Fruit fly (Drosophila melanogaster) whole organism, wandering third instar larva: ENCODE results near the gene CG43630.

Experiments
- Abd-B ChIP-seq: fragments of >200 bp; optimal IDR thresholded peaks from 2 replicates; lab custom pipeline; 2017; ENCODE audit warnings: missing biosample characterization, missing genetic modification characterization
- CG32264 ChIP-seq: fragments of 200-800 bp; sonication (Bioruptor generic); optimal IDR thresholded peaks from 2 replicates; lab custom pipeline; 2016; ENCODE audit warnings: missing biosample characterization, missing genetic modification characterization
- CG9705 ChIP-seq: fragments of 200-800 bp; sonication (Bioruptor generic); optimal IDR thresholded peaks from 2 replicates; lab custom pipeline; 2018; ENCODE audit warnings: missing biosample characterization, mild to moderate bottlenecking, missing genetic modification characterization
- CrebA ChIP-seq: fragments of 200-800 bp; sonication (Bioruptor generic); optimal IDR thresholded peaks from 2 replicates; lab custom pipeline; 2016; ENCODE audit warnings: missing biosample characterization, mild to moderate bottlenecking, missing genetic modification characterization, borderline replicate concordance
- Dfd ChIP-seq: fragments of >200 bp; optimal IDR thresholded peaks from 2 replicates; lab custom pipeline; 2017; ENCODE audit warnings: missing biosample characterization, missing genetic modification characterization
- Dif ChIP-seq: fragments of 200-275, 200-300 bp; sonication (Bioruptor generic); optimal IDR thresholded peaks from 2 replicates; lab custom pipeline; 2018; ENCODE audit warnings: missing biosample characterization, missing genetic modification characterization; ENCODE audit not compliant: partially characterized antibody
- GATAd ChIP-seq: sonication (Bioruptor generic); optimal IDR thresholded peaks from 2 replicates; lab custom pipeline; 2016; ENCODE audit warnings: missing biosample characterization, missing genetic modification characterization
- HLH106 ChIP-seq: fragments of 200-800 bp; optimal IDR thresholded peaks from 3 replicates; lab custom pipeline; 2019; ENCODE audit warnings: missing biosample characterization, mild to moderate bottlenecking, missing genetic modification characterization, moderate library complexity
- Hnf4 ChIP-seq: fragments of 200-800 bp; sonication (Bioruptor generic); optimal IDR thresholded peaks from 2 replicates; lab custom pipeline; 2016; ENCODE audit warnings: missing biosample characterization, mild to moderate bottlenecking, missing genetic modification characterization
- Hr78 ChIP-seq: fragments of >200 bp; optimal IDR thresholded peaks from 2 replicates; lab custom pipeline; 2017; ENCODE audit warnings: missing biosample characterization, missing genetic modification characterization
- Hr83 ChIP-seq: fragments of 200-300 bp; sonication (Bioruptor generic); optimal IDR thresholded peaks from 2 replicates; lab custom pipeline; 2016; ENCODE audit warnings: missing biosample characterization, mild to moderate bottlenecking, missing genetic modification characterization, moderate library complexity; ENCODE audit not compliant: poor library complexity, severe bottlenecking
- Jra ChIP-seq: sonication (Bioruptor generic); optimal IDR thresholded peaks from 2 replicates; lab custom pipeline; 2016; ENCODE audit warnings: missing biosample characterization, missing genetic modification characterization
- Mio ChIP-seq: sonication (Bioruptor generic); optimal IDR thresholded peaks from 2 replicates; lab custom pipeline; 2016; ENCODE audit warnings: missing biosample characterization, missing genetic modification characterization
- Myc ChIP-seq: fragments of >200 bp; optimal IDR thresholded peaks from 2 replicates; lab custom pipeline; 2017
- N ChIP-seq: fragments of >200 bp; optimal IDR thresholded peaks from 2 replicates; lab custom pipeline; 2018; ENCODE audit warnings: missing biosample characterization, missing external identifiers, missing genetic modification characterization
- OdsH ChIP-seq: fragments of 200-800 bp; sonication (Bioruptor generic); optimal IDR thresholded peaks from 2 replicates; lab custom pipeline; 2016; ENCODE audit warnings: missing biosample characterization, mild to moderate bottlenecking, missing genetic modification characterization
- Rel ChIP-seq, 2 experiments: fragments of 200-800 bp; sonication (Bioruptor generic) in 1 of 2; optimal IDR thresholded peaks; 2 replicates in 1 of 2; 3 replicates in 1 of 2; lab custom pipeline; 2016 to 2019; ENCODE audit warnings: mild to moderate bottlenecking in 2 of 2, missing biosample characterization in 2 of 2, missing genetic modification characterization in 2 of 2, moderate library complexity in 1 of 2
- Sp1 ChIP-seq: fragments of 200-800 bp; sonication (Bioruptor generic); optimal IDR thresholded peaks from 3 replicates; lab custom pipeline; 2019; ENCODE audit warnings: missing biosample characterization, mild to moderate bottlenecking, missing genetic modification characterization, moderate library complexity
- Vsx2 ChIP-seq: fragments of 200-300, 225-300 bp; sonication (Bioruptor generic); optimal IDR thresholded peaks from 2 replicates; lab custom pipeline; 2018; ENCODE audit warnings: missing biosample characterization, missing genetic modification characterization; ENCODE audit not compliant: partially characterized antibody
- br ChIP-seq: fragments of 200-800 bp; sonication (Bioruptor generic); optimal IDR thresholded peaks from 2 replicates; lab custom pipeline; 2016; ENCODE audit warnings: missing biosample characterization, missing genetic modification characterization
- brk ChIP-seq: fragments of 200-800 bp; sonication (Bioruptor generic); optimal IDR thresholded peaks from 2 replicates; lab custom pipeline; 2016; ENCODE audit warnings: missing biosample characterization, mild to moderate bottlenecking, missing genetic modification characterization
- dl ChIP-seq, 2 experiments: fragments of 175-275, 200-275 bp in 1 of 2; fragments of 200-275 bp in 1 of 2; sonication (Bioruptor generic); optimal IDR thresholded peaks; lab custom pipeline; 2018; ENCODE audit warnings: mild to moderate bottlenecking in 2 of 2, missing biosample characterization in 2 of 2, missing genetic modification characterization in 2 of 2, moderate library complexity in 2 of 2; ENCODE audit not compliant: partially characterized antibody in 2 of 2, insufficient read depth in 1 of 2
- dmrt93B ChIP-seq: fragments of 200-800 bp; sonication (Bioruptor generic); optimal IDR thresholded peaks from 2 replicates; lab custom pipeline; 2018; ENCODE audit warnings: missing biosample characterization, mild to moderate bottlenecking, missing genetic modification characterization
- dsf ChIP-seq: sonication (Bioruptor generic); optimal IDR thresholded peaks from 2 replicates; lab custom pipeline; 2016; ENCODE audit warnings: missing biosample characterization, missing genetic modification characterization, borderline replicate concordance
- ey ChIP-seq: fragments of 200-800 bp; sonication (Bioruptor generic); optimal IDR thresholded peaks from 2 replicates; lab custom pipeline; 2016; ENCODE audit warnings: missing biosample characterization, missing genetic modification characterization
- foxo ChIP-seq, 2 experiments: fragments of 200-800 bp; sonication (Bioruptor generic); optimal IDR thresholded peaks; 2 replicates in 1 of 2; 3 replicates in 1 of 2; lab custom pipeline; 2016 to 2017; ENCODE audit warnings: missing biosample characterization in 2 of 2, missing genetic modification characterization in 2 of 2
- fru ChIP-seq: fragments of 200-800 bp; sonication (Bioruptor generic); optimal IDR thresholded peaks from 3 replicates; lab custom pipeline; 2016; ENCODE audit warnings: missing biosample characterization, mild to moderate bottlenecking, missing genetic modification characterization
- h ChIP-seq: fragments of 200-800 bp; sonication (Bioruptor generic); optimal IDR thresholded peaks from 3 replicates; lab custom pipeline; 2016; ENCODE audit warnings: missing biosample characterization, mild to moderate bottlenecking, missing genetic modification characterization
- jim ChIP-seq: fragments of 175-275, 200-325 bp; sonication (Bioruptor generic); optimal IDR thresholded peaks from 2 replicates; lab custom pipeline; 2016; ENCODE audit warnings: missing biosample characterization, mild to moderate bottlenecking, missing genetic modification characterization
- lola ChIP-seq: fragments of >200 bp; optimal IDR thresholded peaks from 2 replicates; lab custom pipeline; 2017; ENCODE audit warnings: missing biosample characterization, missing genetic modification characterization
- pan ChIP-seq: fragments of >200 bp; optimal IDR thresholded peaks from 2 replicates; lab custom pipeline; 2017
- psq ChIP-seq: fragments of 200-800 bp; sonication (Bioruptor generic); optimal IDR thresholded peaks from 3 replicates; lab custom pipeline; 2017; ENCODE audit warnings: missing biosample characterization, mild to moderate bottlenecking, missing genetic modification characterization, moderate library complexity
- rgr ChIP-seq: fragments of 200-800 bp; sonication (Bioruptor generic); optimal IDR thresholded peaks from 3 replicates; lab custom pipeline; 2016; ENCODE audit warnings: missing biosample characterization, mild to moderate bottlenecking, missing genetic modification characterization
- sage ChIP-seq: fragments of 200-800 bp; sonication (Bioruptor generic); optimal IDR thresholded peaks from 2 replicates; lab custom pipeline; 2016; ENCODE audit warnings: missing biosample characterization, mild to moderate bottlenecking, missing genetic modification characterization
- sv ChIP-seq: fragments of 200-800 bp; sonication (Bioruptor generic); optimal IDR thresholded peaks from 3 replicates; lab custom pipeline; 2016; ENCODE audit warnings: missing biosample characterization, missing genetic modification characterization
- tai ChIP-seq: sonication (Bioruptor generic); optimal IDR thresholded peaks from 2 replicates; lab custom pipeline; 2016; ENCODE audit warnings: missing biosample characterization, missing genetic modification characterization
- usp ChIP-seq: fragments of >200 bp; optimal IDR thresholded peaks from 2 replicates; lab custom pipeline; 2017; ENCODE audit warnings: missing biosample characterization, missing genetic modification characterization
- woc ChIP-seq: sonication (Bioruptor generic); optimal IDR thresholded peaks from 2 replicates; lab custom pipeline; 2016; ENCODE audit warnings: missing biosample characterization, mild to moderate bottlenecking, missing genetic modification characterization

The CG43630 gene

dm6 chr3R:12718536-12719033 is 42.5 kb upstream of the CG43630 start:
- no peak for TF ChIP-seq fru (GFP tag; lab: Kevin White, UChicago)
- TF ChIP-seq Myc (lab: Kevin White, UChicago): no peak
- no peak for TF ChIP-seq h (GFP tag; lab: Kevin White, UChicago)
- TF ChIP-seq dsf (GFP tag; lab: Kevin White, UChicago): no peak
- no peak for TF ChIP-seq Hr83 (GFP tag; lab: Kevin White, UChicago)
- TF ChIP-seq Rel (GFP tag; optimal IDR thresholded peaks at IDR 0.05; lab: Kevin White, UChicago): no peak
- TF ChIP-seq Rel (tag; optimal IDR thresholded peaks at IDR 0.05; lab: Kevin White, UChicago): no peak
- TF ChIP-seq N (GFP tag; lab: Kevin White, UChicago): no peak
- no peak for TF ChIP-seq foxo (GFP tag; optimal IDR thresholded peaks at IDR 0.05; lab: Kevin White, UChicago)
- no peak for TF ChIP-seq sage (GFP tag; lab: Kevin White, UChicago)
- no peak for TF ChIP-seq Hnf4
- TF ChIP-seq br (GFP tag; lab: Kevin White, UChicago): no peak
- TF ChIP-seq Dif (GFP tag; lab: Kevin White, UChicago): no peak
- no peak for TF ChIP-seq HLH106 (tag; lab: Kevin White, UChicago)
- TF ChIP-seq Jra (GFP tag; lab: Kevin White, UChicago): no peak
- no peak for TF ChIP-seq Hr78
- TF ChIP-seq pan (lab: Kevin White, UChicago): no peak
- TF ChIP-seq tai: no peak
- TF ChIP-seq CG32264 (GFP tag; lab: Kevin White, UChicago): no peak
- no peak for TF ChIP-seq dl (GFP tag; optimal IDR thresholded peaks at IDR 0.05; lab: Kevin White, UChicago; ENCODE audit: insufficient read depth in 1 of 2, partially characterized antibody in 2 of 2)
- no peak for TF ChIP-seq dmrt93B (GFP tag; lab: Kevin White, UChicago)

dm6 chr3R:12717588-12718535 is 41.8 kb upstream of the CG43630 start:
- TF ChIP-seq br (GFP tag; lab: Kevin White, UChicago) (peak; percentile 28), N (GFP tag; lab: Kevin White, UChicago) (no peak), Rel (GFP tag; optimal IDR thresholded peaks at IDR 0.05; lab: Kevin White, UChicago) (peak; percentile 13), Rel (tag; optimal IDR thresholded peaks at IDR 0.05; lab: Kevin White, UChicago) (peak; percentile 29), OdsH (peak; percentile 59), Hr78 (no peak), Sp1 (GFP tag; lab: Kevin White, UChicago) (peak; percentile 26), Vsx2 (GFP tag; lab: Kevin White, UChicago) (peak; percentile 39), Mio (GFP tag; lab: Kevin White, UChicago) (no peak), pan (lab: Kevin White, UChicago) (no peak), fru (GFP tag; lab: Kevin White, UChicago) (peak; percentile 61), Hnf4 (no peak), brk (GFP tag; lab: Kevin White, UChicago) (no peak), usp (GFP tag; lab: Kevin White, UChicago) (no peak), CG9705 (GFP tag; lab: Kevin White, UChicago) (no peak), Myc (lab: Kevin White, UChicago) (no peak), CrebA (GFP tag; lab: Kevin White, UChicago) (no peak), rgr (GFP tag; lab: Kevin White, UChicago) (peak; percentile 45), Dfd (no peak), Hr83 (GFP tag; lab: Kevin White, UChicago) (no peak), GATAd (GFP tag; lab: Kevin White, UChicago) (no peak), sv (GFP tag; lab: Kevin White, UChicago) (no peak), dmrt93B (GFP tag; lab: Kevin White, UChicago) (no peak), psq (GFP tag; lab: Kevin White, UChicago) (no peak), lola (no peak), woc (GFP tag; lab: Kevin White, UChicago) (peak; percentile 11), Dif (GFP tag; lab: Kevin White, UChicago) (no peak), Abd-B (GFP tag; lab: Kevin White, UChicago) (no peak), sage (GFP tag; lab: Kevin White, UChicago) (no peak), CG32264 (GFP tag; lab: Kevin White, UChicago) (no peak), dl (GFP tag; optimal IDR thresholded peaks at IDR 0.05; lab: Kevin White, UChicago; ENCODE audit: insufficient read depth in 1 of 2, partially characterized antibody in 2 of 2) (no peak), dsf (GFP tag; lab: Kevin White, UChicago) (no peak), h (GFP tag; lab: Kevin White, UChicago) (peak; percentile 45), foxo (GFP tag; optimal IDR thresholded peaks at IDR 0.05; lab: Kevin White, UChicago) (peak in 1 of 2 experiments; percentile 65), HLH106 (tag; lab: Kevin White, UChicago) (no peak), Jra (GFP tag; lab: Kevin White, UChicago) (no peak), tai (no peak), jim (GFP tag; lab: Kevin White, UChicago) (no peak), ey (GFP tag; lab: Kevin White, UChicago) (peak; percentile 29)
